Worm (Caenorhabditis elegans) whole organism, L4/young adult: ENCODE measurements around the gene T05C12.8.

Experiments used
- W03F9.2 ChIP-seq: fragments of 150-350 bp; optimal IDR thresholded peaks from 2 replicates; lab custom pipeline; 2014; ENCODE audit warnings: missing biosample characterization, missing genetic modification characterization
- dao-5 ChIP-seq: sonication (generic microtip); optimal IDR thresholded peaks from 2 replicates; lab custom pipeline; 2016; ENCODE audit warnings: missing genotype, missing genetic modification characterization, moderate library complexity, missing compliant biosample characterization
- him-1 ChIP-seq: sonication (generic microtip); optimal IDR thresholded peaks from 2 replicates; lab custom pipeline; 2016; ENCODE audit warnings: missing genotype, missing genetic modification reagents, missing genetic modification characterization, missing compliant biosample characterization

Gene T05C12.8

ce11 chrII:8138015-8138546 is 52.3 kb downstream of the T05C12.8 start, which contains the start of gene cdc-48.2:
Gene cdc-48.2 (plus strand): TSS chrII:8138496.
- TF ChIP-seq W03F9.2 (tag; lab: Kevin White, UChicago) (no peak), dao-5 (tag; lab: Kevin White, UChicago) (no peak), him-1 (tag; lab: Kevin White, UChicago) (no peak)
